Worm (Caenorhabditis elegans) whole organism, L3 larva: ENCODE results near the gene dhs-28.
A peak's percentile ranks its signal among the peaks of the same experiment; 100 is the strongest.

ENCODE experiments used
- aly-2 ChIP-seq: fragments of 150-350 bp; optimal IDR thresholded peaks from 2 replicates; lab custom pipeline; 2014; ENCODE audit warnings: missing biosample characterization, missing genetic modification characterization
- ama-1 ChIP-seq: fragments of 150-350 bp; optimal IDR thresholded peaks from 2 replicates; lab custom pipeline; 2018
- ceh-28 ChIP-seq: fragments of 150-350 bp; optimal IDR thresholded peaks from 2 replicates; lab custom pipeline; 2014; ENCODE audit warnings: missing biosample characterization, missing genetic modification reagents, missing genetic modification characterization
- ceh-82 ChIP-seq: fragments of 150-350 bp; optimal IDR thresholded peaks from 2 replicates; lab custom pipeline; 2014; ENCODE audit warnings: missing biosample characterization, missing genetic modification characterization
- ceh-9 ChIP-seq: sonication (generic microtip); optimal IDR thresholded peaks from 2 replicates; lab custom pipeline; 2018; ENCODE audit warnings: missing biosample characterization, missing genetic modification characterization
- egl-27 ChIP-seq: sonication (generic microtip); optimal IDR thresholded peaks from 4 replicates; lab custom pipeline; 2017; ENCODE audit warnings: missing biosample characterization, missing genetic modification reagents, missing genetic modification characterization
- egl-5 ChIP-seq: fragments of 150-350 bp; optimal IDR thresholded peaks from 2 replicates; lab custom pipeline; 2017; ENCODE audit warnings: missing biosample characterization, missing genetic modification reagents, missing genetic modification characterization, inconsistent platforms
- elt-1 ChIP-seq: fragments of 150-350 bp; optimal IDR thresholded peaks from 2 replicates; lab custom pipeline; 2014; ENCODE audit warnings: missing biosample characterization, missing genetic modification characterization
- elt-2 ChIP-seq: sonication (generic microtip); optimal IDR thresholded peaks from 2 replicates; lab custom pipeline; 2016; ENCODE audit warnings: missing genetic modification reagents, mild to moderate bottlenecking, missing genetic modification characterization, missing compliant biosample characterization
- eor-1 ChIP-seq, 2 experiments: fragments of 150-350 bp; optimal IDR thresholded peaks; 2 replicates each; lab custom pipeline; 2014 to 2018; ENCODE audit warnings: missing biosample characterization in 2 of 2, missing genetic modification characterization in 2 of 2
- fkh-10 ChIP-seq: sonication (generic microtip); optimal IDR thresholded peaks from 2 replicates; lab custom pipeline; 2017; ENCODE audit warnings: missing biosample characterization, missing genetic modification reagents, missing genetic modification characterization
- fkh-2 ChIP-seq: fragments of 150-350 bp; optimal IDR thresholded peaks from 2 replicates; lab custom pipeline; 2014; ENCODE audit warnings: missing biosample characterization, missing genetic modification reagents, missing genetic modification characterization
- fos-1 ChIP-seq: fragments of 150-350 bp; optimal IDR thresholded peaks from 2 replicates; lab custom pipeline; 2014; ENCODE audit warnings: missing biosample characterization, missing genetic modification characterization
- hmg-11 ChIP-seq: sonication (generic microtip); optimal IDR thresholded peaks from 2 replicates; lab custom pipeline; 2016; ENCODE audit warnings: missing genetic modification characterization, missing compliant biosample characterization
- jun-1 ChIP-seq: fragments of 150-350 bp; optimal IDR thresholded peaks from 2 replicates; lab custom pipeline; 2014; ENCODE audit warnings: missing biosample characterization, missing genetic modification reagents, missing genetic modification characterization
- lin-15B ChIP-seq: fragments of 150-350 bp; optimal IDR thresholded peaks from 2 replicates; lab custom pipeline; 2014; ENCODE audit warnings: missing biosample characterization, missing genetic modification characterization
- lin-39 ChIP-seq: fragments of 150-350 bp; optimal IDR thresholded peaks from 2 replicates; lab custom pipeline; 2018; ENCODE audit warnings: missing biosample characterization, missing genetic modification reagents, missing genetic modification characterization
- lsy-12 ChIP-seq: sonication (generic microtip); optimal IDR thresholded peaks from 2 replicates; lab custom pipeline; 2016; ENCODE audit warnings: mild to moderate bottlenecking, missing genetic modification characterization, missing compliant biosample characterization
- mml-1 ChIP-seq: fragments of 150-350 bp; sonication (generic microtip); optimal IDR thresholded peaks from 3 replicates; lab custom pipeline; 2014; ENCODE audit warnings: missing biosample characterization, missing genetic modification characterization
- nfya-1 ChIP-seq: sonication (generic microtip); optimal IDR thresholded peaks from 2 replicates; lab custom pipeline; 2017; ENCODE audit warnings: missing genetic modification characterization, mild to moderate bottlenecking, missing compliant biosample characterization, antibody characterized with exemption, moderate library complexity; ENCODE audit not compliant: insufficient read depth
- nhr-11 ChIP-seq: fragments of 150-350 bp; optimal IDR thresholded peaks from 2 replicates; lab custom pipeline; 2014; ENCODE audit warnings: missing biosample characterization, missing genetic modification characterization
- nhr-237 ChIP-seq: fragments of 150-350 bp; optimal IDR thresholded peaks from 2 replicates; lab custom pipeline; 2014; ENCODE audit warnings: missing biosample characterization, missing genetic modification characterization
- nhr-25 ChIP-seq: sonication (generic microtip); optimal IDR thresholded peaks from 2 replicates; lab custom pipeline; 2017; ENCODE audit warnings: missing biosample characterization, missing genetic modification characterization
- nhr-28 ChIP-seq: fragments of 150-350 bp; optimal IDR thresholded peaks from 2 replicates; lab custom pipeline; 2014; ENCODE audit warnings: missing biosample characterization, missing genetic modification characterization
- nhr-76 ChIP-seq: fragments of 150-350 bp; sonication (generic microtip); optimal IDR thresholded peaks from 5 replicates; lab custom pipeline; 2014; ENCODE audit warnings: missing biosample characterization, missing genetic modification characterization
- pha-4 ChIP-seq: fragments of 150-350 bp; optimal IDR thresholded peaks from 2 replicates; lab custom pipeline; 2014; ENCODE audit warnings: missing biosample characterization, missing genetic modification reagents, missing genetic modification characterization
- pqm-1 ChIP-seq: fragments of 150-350 bp; optimal IDR thresholded peaks from 2 replicates; lab custom pipeline; 2017; ENCODE audit warnings: missing biosample characterization, missing genetic modification characterization, inconsistent platforms
- sea-2 ChIP-seq: fragments of 150-350 bp; sonication (generic microtip); optimal IDR thresholded peaks from 4 replicates; lab custom pipeline; 2014; ENCODE audit warnings: missing biosample characterization, missing genetic modification reagents, missing genetic modification characterization
- skn-1 ChIP-seq: fragments of 150-350 bp; optimal IDR thresholded peaks from 2 replicates; lab custom pipeline; 2014; ENCODE audit warnings: missing biosample characterization, missing genetic modification characterization
- tbx-2 ChIP-seq: sonication (generic microtip); optimal IDR thresholded peaks from 2 replicates; lab custom pipeline; 2016; ENCODE audit warnings: mild to moderate bottlenecking, missing genetic modification characterization, missing compliant biosample characterization
- unc-39 ChIP-seq: sonication (generic microtip); optimal IDR thresholded peaks from 4 replicates; lab custom pipeline; 2017; ENCODE audit warnings: missing biosample characterization, missing genetic modification characterization
- zag-1 ChIP-seq: fragments of 150-350 bp; optimal IDR thresholded peaks from 2 replicates; lab custom pipeline; 2014; ENCODE audit warnings: missing biosample characterization, missing genetic modification characterization
- ztf-11 ChIP-seq: fragments of 150-350 bp; optimal IDR thresholded peaks from 2 replicates; lab custom pipeline; 2014; ENCODE audit warnings: missing biosample characterization, missing genetic modification characterization
- ztf-4 ChIP-seq: fragments of 150-350 bp; optimal IDR thresholded peaks from 2 replicates; lab custom pipeline; 2014; ENCODE audit warnings: missing biosample characterization, missing genetic modification characterization

dhs-28 gene

DNA sequence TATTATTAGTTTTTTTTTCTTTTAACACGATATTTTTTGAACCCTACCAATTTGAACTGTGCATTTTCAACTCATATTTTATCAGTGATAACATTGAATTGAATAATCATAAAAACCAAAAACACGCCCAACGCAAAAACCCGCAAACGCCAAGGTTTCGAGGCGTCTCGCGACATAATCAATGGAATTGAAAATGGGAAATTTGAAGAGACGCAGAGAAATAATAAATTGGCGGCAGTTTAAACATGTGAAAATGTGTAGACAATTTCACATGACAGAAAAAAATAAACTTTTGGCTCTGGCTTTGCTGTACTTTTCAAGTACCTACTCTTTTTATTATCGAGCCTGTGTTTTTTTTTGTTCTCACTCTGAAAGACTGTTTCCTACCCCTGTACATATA lies 13.4 kb upstream of the dhs-28 start (continued):
- TF ChIP-seq zag-1 (tag; lab: Kevin White, UChicago) (no peak), ceh-82 (tag; lab: Kevin White, UChicago) (no peak), nfya-1 (tag; lab: Kevin White, UChicago) (peak; percentile 80), elt-1 (no peak), ztf-11 (tag; lab: Kevin White, UChicago) (no peak), sea-2 (no peak), fos-1 (tag; lab: Kevin White, UChicago) (no peak), nhr-28 (tag; lab: Kevin White, UChicago) (no peak), fkh-2 (tag; lab: Kevin White, UChicago) (no peak), nhr-76 (tag; lab: Kevin White, UChicago) (no peak), hmg-11 (tag; lab: Kevin White, UChicago) (peak; percentile 22), ztf-4 (tag; lab: Kevin White, UChicago) (no peak), skn-1 (tag; lab: Kevin White, UChicago) (peak; percentile 51), unc-39 (tag; lab: Kevin White, UChicago) (no peak), jun-1 (tag; lab: Kevin White, UChicago) (peak; percentile 70)
- TF ChIP-seq, all 47 proteins: peak for 14

DNA sequence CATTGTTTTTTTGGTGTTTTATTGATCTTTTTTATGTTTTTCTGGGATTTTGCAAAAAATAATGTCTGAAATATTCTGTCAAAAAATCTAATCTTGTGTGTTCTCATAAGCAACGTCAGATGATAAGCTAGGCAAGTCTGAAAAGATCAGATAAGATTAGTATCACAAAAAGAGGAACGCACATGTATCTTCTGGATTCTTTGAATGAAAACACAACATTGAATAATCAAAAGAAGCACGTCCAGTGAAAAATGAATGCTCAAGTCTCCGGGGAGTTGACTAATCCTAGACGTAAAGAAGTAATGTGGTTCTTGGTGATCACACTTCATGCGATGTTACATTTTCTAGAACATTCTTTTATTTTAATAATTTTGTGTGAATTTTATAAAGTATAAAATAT lies 12.8 kb upstream of the dhs-28 start:
- no peak for TF ChIP-seq mml-1 (tag; lab: Kevin White, UChicago)
- TF ChIP-seq elt-1, result peak; percentile 86

DNA sequence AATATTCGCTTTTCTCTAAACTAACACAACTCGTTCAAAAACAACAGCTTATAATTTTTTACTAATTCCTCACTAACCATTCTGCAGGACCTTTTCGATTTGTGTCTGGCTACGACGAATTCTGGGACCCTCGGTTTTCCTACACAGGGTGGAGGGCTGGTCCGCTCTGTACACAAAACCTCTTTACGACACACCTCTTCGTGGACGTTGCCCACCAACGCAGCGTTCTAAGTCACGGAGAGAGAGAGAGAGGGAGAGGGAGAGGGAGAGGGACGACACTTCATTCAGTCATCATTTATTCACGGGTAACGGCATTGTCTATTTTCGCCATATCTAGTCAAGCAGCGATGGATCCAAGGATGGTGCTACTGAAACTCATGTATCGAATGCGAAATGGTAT lies 11.8 kb upstream of the dhs-28 start, which contains the start of gene atg-2:
atg-2 (plus strand) TSS at position 301 of the 400 bp plus-strand sequence.
- TF ChIP-seq elt-2 (tag; lab: Kevin White, UChicago), result no peak
- TF ChIP-seq mml-1 (tag; lab: Kevin White, UChicago), result no peak
- TF ChIP-seq pqm-1 (tag; lab: Kevin White, UChicago), result no peak
- TF ChIP-seq aly-2 (tag; lab: Kevin White, UChicago), result no peak
- no peak for TF ChIP-seq zag-1 (tag; lab: Kevin White, UChicago)
- TF ChIP-seq nhr-237 (tag; lab: Kevin White, UChicago), result no peak
- TF ChIP-seq fkh-10 (GFP tag; lab: Kevin White, UChicago), result no peak

DNA sequence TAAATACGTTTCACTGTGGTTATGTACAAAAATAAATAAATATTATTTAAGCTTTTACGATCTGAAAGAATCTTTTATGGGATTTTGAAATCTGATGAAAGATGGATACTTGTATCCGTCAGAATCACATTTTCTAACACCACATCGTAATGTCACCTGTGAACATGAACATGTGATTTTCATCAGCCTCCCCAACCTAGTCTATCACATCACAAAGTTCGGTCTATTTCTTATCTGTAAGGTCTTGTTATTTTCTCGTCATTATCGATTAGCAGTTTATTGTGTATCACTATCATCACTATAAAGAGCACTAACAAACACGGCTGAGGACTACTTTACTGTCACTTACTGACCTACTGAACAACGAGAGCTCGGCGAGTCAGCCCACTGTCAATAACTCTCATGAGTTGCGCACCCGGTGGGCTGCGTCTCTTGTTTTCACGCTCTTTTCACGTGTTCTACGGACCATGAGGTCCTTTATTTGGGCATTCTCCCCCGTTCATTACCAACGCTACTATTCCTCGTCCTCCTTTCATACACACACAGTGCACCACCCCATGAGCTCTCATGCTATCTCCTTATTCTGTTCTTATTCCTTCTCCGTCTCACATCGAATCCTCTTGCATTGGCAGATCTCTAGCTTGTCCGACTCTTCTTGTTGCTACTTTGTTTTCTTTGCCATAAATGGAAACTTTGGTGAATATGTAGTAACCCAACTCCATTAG lies 10.9 kb upstream of the dhs-28 start:
- TF ChIP-seq ceh-28 (tag; lab: Kevin White, UChicago), result peak; percentile 33
- peak; percentile 16 for TF ChIP-seq jun-1 (tag; lab: Kevin White, UChicago)
- TF ChIP-seq ama-1 (lab: Kevin White, UChicago), result peak; percentile 32
- peak; percentile 49 for TF ChIP-seq mml-1 (tag; lab: Kevin White, UChicago)
- TF ChIP-seq eor-1 (tag; optimal IDR thresholded peaks at IDR 0.05; lab: Kevin White, UChicago), result no peak
- peak; percentile 68 for TF ChIP-seq elt-2 (tag; lab: Kevin White, UChicago)
- TF ChIP-seq pqm-1 (tag; lab: Kevin White, UChicago), result peak; percentile 74
- TF ChIP-seq nhr-237 (tag; lab: Kevin White, UChicago), result no peak

DNA sequence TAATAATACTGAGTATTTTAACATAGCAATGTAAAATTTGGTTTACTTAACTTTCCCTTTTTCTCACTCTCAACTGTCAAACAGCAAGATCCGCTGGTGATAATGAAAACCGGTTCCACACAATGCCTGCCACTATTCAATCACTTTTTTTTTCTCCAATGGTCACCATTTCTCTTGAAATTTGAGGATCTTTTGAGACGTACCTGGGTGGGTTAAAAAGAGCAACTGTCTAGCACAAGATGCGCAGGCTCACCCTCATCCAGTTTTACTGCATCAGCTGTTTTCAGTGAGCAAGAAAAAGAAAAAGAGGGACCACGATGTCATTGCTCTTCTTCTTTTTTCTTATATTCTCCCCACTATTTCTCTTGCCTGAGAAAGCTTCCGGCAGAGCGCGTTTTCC lies 10.0 kb upstream of the dhs-28 start:
- TF ChIP-seq nfya-1 (tag; lab: Kevin White, UChicago) (peak; percentile 15), egl-27 (tag; lab: Kevin White, UChicago) (no peak), elt-1 (no peak), ceh-9 (tag; lab: Kevin White, UChicago) (no peak), fkh-10 (GFP tag; lab: Kevin White, UChicago) (no peak), nhr-11 (tag; lab: Kevin White, UChicago) (no peak), lin-39 (tag; lab: Kevin White, UChicago) (peak; percentile 38), pqm-1 (tag; lab: Kevin White, UChicago) (no peak), pha-4 (no peak), egl-5 (tag; lab: Kevin White, UChicago) (peak; percentile 33)

DNA sequence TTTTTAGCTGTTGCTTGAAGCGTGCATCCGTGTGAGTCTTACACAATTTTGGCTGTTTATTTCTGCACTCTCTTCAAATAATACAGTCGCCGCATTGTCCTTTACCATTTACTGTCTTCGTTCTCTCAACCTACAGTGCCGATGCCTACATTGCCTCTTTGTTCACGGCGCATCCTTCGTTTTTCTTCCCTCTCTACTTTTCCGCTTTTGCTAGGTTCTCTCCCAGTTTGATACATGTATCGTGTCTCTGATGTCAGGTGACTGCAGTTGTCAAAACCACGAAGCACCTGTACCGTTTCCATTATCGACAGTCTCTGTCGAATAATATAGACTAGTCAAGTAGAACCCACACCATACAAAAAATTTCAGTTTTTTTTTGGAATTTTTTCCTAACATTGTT lies 9.6 kb upstream of the dhs-28 start:
- TF ChIP-seq nhr-25 (tag; lab: Kevin White, UChicago), result peak; percentile 49
- TF ChIP-seq tbx-2 (tag; lab: Kevin White, UChicago), result no peak
- TF ChIP-seq egl-5 (tag; lab: Kevin White, UChicago), result no peak
- peak; percentile 76 for TF ChIP-seq pha-4
- TF ChIP-seq nhr-237 (tag; lab: Kevin White, UChicago), result no peak
- TF ChIP-seq pqm-1 (tag; lab: Kevin White, UChicago), result peak; percentile 10
- no peak for TF ChIP-seq lin-15B (tag; lab: Kevin White, UChicago)
- no peak for TF ChIP-seq nhr-11 (tag; lab: Kevin White, UChicago)
- TF ChIP-seq skn-1 (tag; lab: Kevin White, UChicago), result no peak
- TF ChIP-seq elt-2 (tag; lab: Kevin White, UChicago), result peak; percentile 73
- peak; percentile 28 for TF ChIP-seq jun-1 (tag; lab: Kevin White, UChicago)
- TF ChIP-seq lsy-12 (tag; lab: Kevin White, UChicago), result peak; percentile 50
